Worm (Caenorhabditis elegans): ENCODE results near the gene chil-10.
A peak's percentile ranks its signal among the peaks of the same experiment; 100 is the strongest.

chil-10 gene

DNA sequence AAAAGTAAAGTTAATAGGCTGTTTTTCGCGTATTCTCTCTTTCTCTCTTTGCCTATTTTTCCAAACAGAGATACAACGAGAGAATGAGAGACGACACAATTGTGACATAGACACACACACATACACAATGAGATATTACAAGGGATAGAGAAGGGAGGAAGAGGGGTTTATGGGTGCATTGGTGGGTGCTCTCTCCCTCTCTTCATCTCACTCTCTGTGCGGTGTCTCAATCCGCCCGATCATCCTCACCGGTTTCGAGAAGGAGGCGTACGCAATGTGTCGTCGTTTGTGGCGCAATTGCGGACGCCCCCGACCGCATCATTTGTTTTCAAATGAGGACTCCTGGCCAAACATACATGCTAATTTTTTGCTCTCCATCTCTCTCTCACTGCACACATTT lies 8.2 kb upstream of the chil-10 start (continued):
- TF ChIP-seq odd-2 (tag; optimal IDR thresholded peaks at IDR 0.05) (no peak), mec-3 (tag; optimal IDR thresholded peaks at IDR 0.05; ENCODE audit: borderline replicate concordance) (no peak), ceh-31 (tag; optimal IDR thresholded peaks at IDR 0.05) (peak; percentile 97), pat-9 (tag; optimal IDR thresholded peaks at IDR 0.05) (peak; percentile 74), ets-4 (tag; optimal IDR thresholded peaks at IDR 0.05) (peak; percentile 42), ceh-9 (tag; optimal IDR thresholded peaks at IDR 0.05) (no peak), sox-4 (tag; optimal IDR thresholded peaks at IDR 0.05) (peak; percentile 43), elt-2 (tag; optimal IDR thresholded peaks at IDR 0.05) (peak; percentile 35), dmd-4 (tag; optimal IDR thresholded peaks at IDR 0.05; ENCODE audit: borderline replicate concordance) (no peak), ceh-14 (tag; optimal IDR thresholded peaks at IDR 0.05) (peak; percentile 79), hlh-8 (tag; optimal IDR thresholded peaks at IDR 0.05) (peak; percentile 17), gmeb-2 (tag; optimal IDR thresholded peaks at IDR 0.05) (peak; percentile 1), unc-86 (tag; optimal IDR thresholded peaks at IDR 0.05) (peak; percentile 51), pag-3 (tag; optimal IDR thresholded peaks at IDR 0.05; ENCODE audit: borderline replicate concordance) (peak; percentile 81), ttx-3 (tag; optimal IDR thresholded peaks at IDR 0.05) (peak; percentile 59), ceh-48 (tag; optimal IDR thresholded peaks at IDR 0.05) (peak; percentile 27), Y22D7AL.16 (tag; optimal IDR thresholded peaks at IDR 0.05) (peak; percentile 7), unc-55 (GFP tag; optimal IDR thresholded peaks at IDR 0.05) (peak; percentile 93), zip-5 (tag; optimal IDR thresholded peaks at IDR 0.05) (no peak), eyg-1 (tag; optimal IDR thresholded peaks at IDR 0.05) (peak; percentile 49), tbx-7 (tag; optimal IDR thresholded peaks at IDR 0.05) (peak; percentile 0), unc-42 (tag; optimal IDR thresholded peaks at IDR 0.05) (peak; percentile 91), ahr-1 (tag; optimal IDR thresholded peaks at IDR 0.05) (no peak), pqm-1 (tag; optimal IDR thresholded peaks at IDR 0.05) (no peak), K09A11.1 (tag; optimal IDR thresholded peaks at IDR 0.05; ENCODE audit: insufficient read depth) (peak; percentile 32), fax-1 (tag; optimal IDR thresholded peaks at IDR 0.05) (peak; percentile 56), fkh-6 (tag; optimal IDR thresholded peaks at IDR 0.05) (peak; percentile 27), lim-6 (tag; optimal IDR thresholded peaks at IDR 0.05) (peak; percentile 53), C38D4.7 (GFP tag; optimal IDR thresholded peaks at IDR 0.05) (no peak), ama-1 (optimal IDR thresholded peaks at IDR 0.05) (no peak), ceh-24 (tag; optimal IDR thresholded peaks at IDR 0.05) (no peak), ceh-18 (tag; optimal IDR thresholded peaks at IDR 0.05) (peak; percentile 96)

DNA sequence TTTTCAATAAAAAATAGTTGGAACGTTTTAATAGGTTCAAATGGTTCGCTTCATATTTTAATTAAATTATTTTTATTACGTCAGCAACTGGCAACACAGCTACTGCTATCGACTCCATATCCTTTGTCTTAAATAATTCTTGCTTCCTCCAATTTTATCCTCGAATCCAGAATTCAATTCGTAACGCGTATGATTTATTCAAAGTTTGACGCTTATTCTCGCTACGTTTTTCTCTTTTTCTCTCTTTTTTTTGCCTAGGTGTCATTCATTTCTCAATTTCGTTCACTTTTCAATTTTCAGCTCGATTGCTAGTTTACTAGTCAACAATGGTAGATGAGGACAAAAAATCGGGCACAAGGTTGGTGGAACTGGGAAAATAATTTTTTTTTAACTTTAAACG lies 7.2 kb upstream of the chil-10 start, which contains the start of gene arr-1:
Gene arr-1 (plus strand): TSS at position 301 of the 400 bp plus-strand sequence.
- no peak for TF ChIP-seq C38D4.7 (GFP tag; optimal IDR thresholded peaks at IDR 0.05)
- no peak for TF ChIP-seq unc-42 (tag; optimal IDR thresholded peaks at IDR 0.05)
- TF ChIP-seq pha-2 (tag; optimal IDR thresholded peaks at IDR 0.05) = no peak
- no peak for TF ChIP-seq odd-2 (tag; optimal IDR thresholded peaks at IDR 0.05)
- no peak for TF ChIP-seq ets-4 (tag; optimal IDR thresholded peaks at IDR 0.05)
- no peak for TF ChIP-seq ceh-19 (GFP tag; optimal IDR thresholded peaks at IDR 0.05)
- TF ChIP-seq pha-4 (tag; optimal IDR thresholded peaks at IDR 0.05) = no peak

DNA sequence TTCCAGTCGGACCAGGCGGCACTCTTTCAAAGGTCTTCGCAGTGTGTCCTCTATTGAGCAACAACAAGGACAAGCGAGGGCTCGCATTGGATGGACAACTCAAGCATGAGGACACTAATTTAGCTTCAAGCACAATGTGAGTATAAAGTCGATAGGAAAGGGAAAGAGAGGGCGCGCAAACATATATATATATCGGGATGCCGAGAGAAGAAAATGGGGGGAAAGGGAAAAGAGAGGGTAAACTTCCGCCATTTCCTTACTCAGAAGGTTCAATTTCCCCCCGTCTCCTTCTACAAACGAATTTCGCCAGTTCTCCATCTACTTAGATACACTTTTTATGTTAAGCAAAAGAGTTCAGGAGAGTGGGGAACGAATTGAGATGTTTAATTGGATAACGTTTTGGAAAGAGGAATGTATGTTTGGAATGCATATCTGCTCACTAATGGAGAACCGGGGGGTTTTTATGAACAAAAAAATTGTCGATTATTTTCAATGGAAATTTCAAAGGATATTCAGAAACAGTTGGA lies 5.1 kb upstream of the chil-10 start:
- no peak for TF ChIP-seq pag-3 (tag; optimal IDR thresholded peaks at IDR 0.05; ENCODE audit: borderline replicate concordance)
- no peak for TF ChIP-seq unc-55 (GFP tag; optimal IDR thresholded peaks at IDR 0.05)
- no peak for TF ChIP-seq ceh-30 (tag; optimal IDR thresholded peaks at IDR 0.05)
- TF ChIP-seq ceh-34 (tag; optimal IDR thresholded peaks at IDR 0.05) = peak; percentile 43
- no peak for TF ChIP-seq ceh-19 (GFP tag; optimal IDR thresholded peaks at IDR 0.05)
- TF ChIP-seq gmeb-2 (tag; optimal IDR thresholded peaks at IDR 0.05) = no peak
- TF ChIP-seq lin-11 (tag; optimal IDR thresholded peaks at IDR 0.05) = no peak
- no peak for TF ChIP-seq ceh-22 (tag; optimal IDR thresholded peaks at IDR 0.05)
- TF ChIP-seq pha-2 (tag; optimal IDR thresholded peaks at IDR 0.05) = no peak
- TF ChIP-seq nfya-1 (tag; optimal IDR thresholded peaks at IDR 0.05) = peak; percentile 42
- no peak for TF ChIP-seq fax-1 (tag; optimal IDR thresholded peaks at IDR 0.05)
- no peak for TF ChIP-seq hlh-13 (GFP tag; optimal IDR thresholded peaks at IDR 0.05)
- no peak for TF ChIP-seq pat-9 (tag; optimal IDR thresholded peaks at IDR 0.05)
- TF ChIP-seq ahr-1 (tag; optimal IDR thresholded peaks at IDR 0.05) = no peak
- no peak for TF ChIP-seq pqm-1 (tag; optimal IDR thresholded peaks at IDR 0.05)
- peak; percentile 70 for TF ChIP-seq ceh-31 (tag; optimal IDR thresholded peaks at IDR 0.05)
- TF ChIP-seq unc-3 (GFP tag; conservative IDR thresholded peaks at IDR 0.05) = no peak
- TF ChIP-seq unc-3 (tag; optimal IDR thresholded peaks at IDR 0.05) = no peak
- TF ChIP-seq zip-5 (tag; optimal IDR thresholded peaks at IDR 0.05) = no peak
- peak; percentile 41 for TF ChIP-seq ceh-48 (tag; optimal IDR thresholded peaks at IDR 0.05)
- TF ChIP-seq C38D4.7 (GFP tag; optimal IDR thresholded peaks at IDR 0.05) = no peak
- TF ChIP-seq dmd-4 (tag; optimal IDR thresholded peaks at IDR 0.05; ENCODE audit: borderline replicate concordance) = no peak
- TF ChIP-seq hlh-30 (tag; optimal IDR thresholded peaks at IDR 0.05; ENCODE audit: insufficient read depth) = no peak
- no peak for TF ChIP-seq hlh-8 (tag; optimal IDR thresholded peaks at IDR 0.05)
- TF ChIP-seq unc-42 (tag; optimal IDR thresholded peaks at IDR 0.05) = peak; percentile 75
- no peak for TF ChIP-seq sox-4 (tag; optimal IDR thresholded peaks at IDR 0.05)
- no peak for TF ChIP-seq odd-2 (tag; optimal IDR thresholded peaks at IDR 0.05)
- TF ChIP-seq tbx-2 (tag; optimal IDR thresholded peaks at IDR 0.05) = peak; percentile 10
- peak; percentile 12 for TF ChIP-seq fkh-10 (GFP tag; optimal IDR thresholded peaks at IDR 0.05)
- no peak for TF ChIP-seq tbx-7 (tag; optimal IDR thresholded peaks at IDR 0.05)

All from whole organism, late embryonic.